Worm (Caenorhabditis elegans): ENCODE results near the gene ncx-6.

ncx-6 gene

DNA sequence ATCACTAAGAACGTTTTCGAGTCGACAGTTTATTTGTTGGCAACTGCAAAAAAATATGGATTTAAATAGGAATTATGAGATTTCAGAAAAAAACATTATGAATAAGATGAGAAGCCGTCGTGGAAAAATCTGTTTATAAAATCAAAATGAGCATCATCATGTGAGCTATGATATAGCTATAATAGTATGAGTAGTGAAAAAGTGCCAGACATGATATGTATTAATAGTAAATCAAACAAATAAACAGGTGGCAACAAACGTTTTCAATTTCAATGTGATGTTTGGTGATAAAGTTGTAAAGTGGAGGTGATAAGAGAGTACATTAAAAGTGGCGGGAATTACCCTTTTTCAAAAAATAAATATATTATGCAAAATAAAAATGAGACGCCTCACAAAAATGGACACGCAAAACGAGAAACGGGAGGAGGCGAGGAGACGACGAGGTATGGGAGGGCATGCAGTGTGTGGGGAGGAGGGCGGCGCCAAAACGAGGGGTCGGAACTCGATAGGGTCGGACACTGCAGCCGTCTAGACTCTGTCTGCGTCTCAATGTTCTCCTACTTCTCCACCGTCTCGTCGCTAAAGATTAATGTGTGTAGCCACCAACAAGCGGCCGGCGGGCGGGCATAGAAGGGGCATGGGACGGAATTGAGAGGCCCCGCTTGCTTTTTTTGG lies 46.0 kb downstream of the ncx-6 start, which contains the start of gene C07A9.9:
Gene C07A9.9 (minus strand): TSS at position 51 of the 675 bp plus-strand sequence.
- no peak for TF ChIP-seq unc-62 (GFP tag; optimal IDR thresholded peaks at IDR 0.05)

DNA sequence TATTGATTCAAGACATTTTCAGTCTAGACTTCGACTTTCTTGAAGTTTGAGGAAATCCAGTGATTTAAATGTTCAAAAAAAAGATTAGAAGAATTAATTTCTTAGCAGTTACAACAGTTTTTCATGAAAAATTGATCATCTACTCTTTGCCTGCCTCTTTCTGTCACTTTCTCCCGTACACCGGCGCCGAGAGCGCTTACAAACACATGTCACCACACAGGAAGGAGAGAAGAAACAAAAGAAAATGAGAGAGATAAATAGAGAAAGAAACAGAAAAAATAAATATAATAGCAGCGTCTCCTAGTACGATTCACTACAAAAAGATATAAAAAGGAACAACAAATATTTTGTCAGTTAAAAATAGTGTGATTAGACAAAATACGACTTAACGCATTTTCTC lies 47.1 kb downstream of the ncx-6 start:
- TF ChIP-seq unc-62 (GFP tag; optimal IDR thresholded peaks at IDR 0.05) = no peak

DNA sequence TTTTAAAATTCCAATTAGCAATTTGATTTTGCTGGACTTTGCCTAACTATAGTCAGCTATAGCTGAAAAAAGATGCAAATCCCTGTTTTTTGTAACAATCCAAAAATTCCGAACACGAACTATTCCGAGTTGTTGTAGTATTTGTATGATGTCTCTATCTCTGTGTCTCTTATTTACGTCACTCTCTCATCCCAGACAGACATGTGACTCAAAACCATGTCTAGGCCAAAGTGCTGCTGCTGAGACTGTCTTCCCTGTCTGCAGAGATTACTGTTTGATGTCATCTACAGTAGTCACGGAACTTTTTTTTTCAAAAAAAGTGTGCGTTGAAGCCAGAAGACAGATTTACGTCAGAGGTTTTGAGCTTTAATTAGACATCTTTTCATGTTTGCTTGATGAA lies 47.5 kb downstream of the ncx-6 start:
- no peak for TF ChIP-seq unc-62 (GFP tag; optimal IDR thresholded peaks at IDR 0.05)

DNA sequence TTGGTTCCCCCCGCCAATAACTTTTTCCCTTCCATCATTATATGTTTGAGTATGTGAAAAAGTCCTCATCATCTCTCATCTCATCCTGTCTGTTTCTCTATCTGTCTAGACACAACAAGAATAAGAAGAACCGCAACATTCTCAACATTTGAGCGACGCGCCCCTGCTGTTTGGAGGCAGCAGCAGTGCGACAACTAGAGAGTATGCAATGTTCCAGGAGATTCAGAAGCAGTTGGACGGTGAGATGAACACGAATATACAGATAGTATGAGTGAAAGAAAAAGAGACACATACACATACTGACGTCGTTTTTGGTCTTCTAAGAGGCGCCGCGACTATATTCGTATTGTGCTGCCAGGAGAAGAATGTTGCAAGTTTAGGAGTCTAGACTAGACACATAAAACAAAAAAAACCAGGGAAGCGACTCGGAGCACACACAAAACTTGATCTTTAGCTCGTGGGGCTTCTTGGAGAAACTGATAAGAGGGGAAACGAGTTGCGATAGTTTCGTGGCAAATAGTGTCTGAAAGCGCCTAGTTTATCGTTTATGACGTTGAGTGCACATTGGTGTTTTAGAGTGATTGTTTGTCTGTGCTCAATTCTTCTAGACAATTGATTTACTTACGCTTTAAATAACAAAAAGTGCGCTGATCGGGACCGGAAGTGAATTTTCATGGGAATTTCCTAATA lies 48.1 kb downstream of the ncx-6 start:
- TF ChIP-seq unc-62 (GFP tag; optimal IDR thresholded peaks at IDR 0.05) = no peak

DNA sequence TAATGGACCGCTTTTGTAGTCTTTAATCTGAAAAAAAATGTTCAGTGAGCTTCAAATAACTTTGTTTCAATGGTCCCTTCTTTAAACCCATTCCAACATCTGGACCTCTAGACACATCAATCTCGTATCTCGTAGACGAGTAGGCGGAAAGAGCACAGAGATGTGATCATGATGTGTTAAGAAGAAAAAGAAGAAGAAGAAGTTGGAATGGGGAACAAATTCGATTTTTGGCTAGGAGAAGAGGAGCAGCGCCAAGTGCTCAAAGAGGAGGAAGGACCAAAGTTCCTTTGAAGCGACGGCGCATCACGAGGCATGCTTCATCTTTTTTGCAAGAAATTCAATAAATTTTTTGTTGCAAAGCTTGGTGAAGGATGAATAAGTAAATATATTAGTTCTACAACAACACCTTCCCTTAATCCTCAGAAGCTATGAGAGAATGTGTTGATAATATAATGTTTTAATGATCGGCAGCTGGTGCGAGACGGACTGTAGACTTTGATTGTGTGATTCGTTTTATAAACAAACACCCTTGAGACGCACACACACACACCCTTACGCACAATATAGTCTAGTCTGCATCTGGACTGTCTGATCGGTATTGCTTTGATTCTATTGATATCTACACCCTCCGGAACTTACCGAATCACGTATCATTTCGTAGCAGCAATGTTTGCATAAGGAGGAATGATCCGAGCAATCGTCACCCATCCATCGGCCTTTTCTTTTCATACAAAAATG lies 49.1 kb downstream of the ncx-6 start:
- no peak for TF ChIP-seq unc-62 (GFP tag; optimal IDR thresholded peaks at IDR 0.05)

DNA sequence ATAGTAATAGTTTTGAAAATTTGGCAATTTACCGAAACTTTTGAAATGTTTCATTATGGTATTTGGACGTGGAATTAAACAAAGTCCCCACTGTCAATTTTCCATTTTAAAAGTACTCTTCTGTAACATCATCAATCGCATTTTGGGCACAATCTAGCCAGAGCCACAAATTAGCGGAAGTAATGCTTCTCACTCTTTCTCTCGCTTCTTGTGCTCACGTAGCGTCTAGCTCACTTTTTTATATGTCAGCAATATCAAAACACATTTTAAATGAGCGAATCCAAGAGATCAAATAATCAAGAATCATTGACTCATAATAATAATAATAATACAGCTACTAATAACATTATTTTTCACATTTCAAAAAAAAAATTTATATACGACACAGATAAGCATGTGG lies 49.8 kb downstream of the ncx-6 start:
- no peak for TF ChIP-seq unc-62 (GFP tag; optimal IDR thresholded peaks at IDR 0.05)

DNA sequence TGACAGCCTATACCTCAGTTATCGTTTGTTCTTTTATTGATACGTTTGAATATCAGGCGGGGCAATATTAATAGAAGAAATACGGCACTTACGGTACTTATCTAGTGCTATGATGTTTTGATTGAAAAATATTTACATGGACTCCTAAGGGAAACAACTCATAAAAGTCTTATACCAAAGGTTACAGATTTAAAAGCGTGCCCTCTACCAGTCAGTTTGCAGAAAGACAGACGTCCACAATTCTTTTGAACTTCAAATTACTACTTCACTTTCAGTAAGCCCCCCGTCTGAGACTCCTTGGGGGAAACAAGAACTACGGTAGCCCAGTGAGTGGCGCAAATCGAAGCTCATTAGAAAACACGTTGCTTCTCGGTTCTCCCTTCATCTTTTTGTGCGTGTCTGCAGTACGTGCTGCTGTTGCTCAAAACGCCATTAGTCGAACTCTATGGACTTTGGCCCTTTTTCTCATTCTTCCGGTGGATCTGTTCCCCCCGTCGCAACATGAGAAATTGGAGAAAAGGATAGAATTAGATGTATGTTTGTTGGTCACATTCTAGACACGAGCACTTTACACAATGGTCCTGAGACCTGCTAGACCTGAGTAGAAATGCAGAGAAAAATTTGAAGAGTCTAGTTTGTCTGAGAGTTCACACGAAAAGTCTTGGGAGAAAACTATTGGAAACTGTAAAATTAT lies 51.3 kb downstream of the ncx-6 start:
- TF ChIP-seq unc-62 (GFP tag; optimal IDR thresholded peaks at IDR 0.05) = no peak

DNA sequence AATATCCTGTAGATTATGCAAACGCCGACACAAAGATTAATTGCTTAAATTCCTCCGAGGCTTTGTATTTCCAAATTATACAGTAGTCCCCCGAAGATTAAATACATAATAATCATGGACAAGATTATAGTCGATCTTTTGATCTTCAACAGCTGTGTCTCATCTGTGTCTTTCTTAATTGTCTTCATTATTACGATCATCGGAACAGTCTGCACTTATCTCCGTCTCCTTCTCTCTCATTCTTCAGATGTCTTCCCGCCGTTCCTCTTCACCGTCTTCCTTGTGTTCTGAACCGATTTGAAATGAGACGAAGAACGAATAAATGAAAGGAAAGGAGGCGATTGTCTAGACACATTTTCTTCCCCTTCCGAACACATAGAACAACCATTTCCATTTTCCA lies 52.6 kb downstream of the ncx-6 start:
- TF ChIP-seq unc-62 (GFP tag; optimal IDR thresholded peaks at IDR 0.05) = no peak

Data from whole organism, dauer.